Worm (Caenorhabditis elegans) whole organism, L2 larva: ENCODE data around the gene srh-8.

ENCODE experiments used
- F13H6.1 ChIP-seq: sonication (generic microtip); optimal IDR thresholded peaks from 2 replicates; lab custom pipeline; 2016; ENCODE audit warnings: missing genetic modification characterization, missing compliant biosample characterization
- fos-1 ChIP-seq: fragments of 150-350 bp; optimal IDR thresholded peaks from 2 replicates; lab custom pipeline; 2014; ENCODE audit warnings: missing biosample characterization, missing genetic modification characterization
- nhr-21 ChIP-seq: fragments of 150-350 bp; optimal IDR thresholded peaks from 2 replicates; lab custom pipeline; 2014; ENCODE audit warnings: missing biosample characterization, missing genetic modification characterization
- nhr-77 ChIP-seq: fragments of 150-350 bp; optimal IDR thresholded peaks from 2 replicates; lab custom pipeline; 2014; ENCODE audit warnings: missing biosample characterization, missing genetic modification characterization
- sem-4 ChIP-seq: fragments of 150-350 bp; optimal IDR thresholded peaks from 2 replicates; lab custom pipeline; 2014; ENCODE audit warnings: missing biosample characterization, missing genetic modification reagents, missing genetic modification characterization
- unc-62 ChIP-seq: fragments of 150-350 bp; optimal IDR thresholded peaks from 2 replicates; lab custom pipeline; 2014; ENCODE audit warnings: missing biosample characterization, missing genetic modification reagents, missing genetic modification characterization

ce11 chrV:4022309-4022708 lies 17.0 kb downstream of the srh-8 start, which contains the start of gene cyp-35A3:
- TF ChIP-seq nhr-21 (tag; lab: Kevin White, UChicago) (no peak), nhr-77 (tag; lab: Kevin White, UChicago) (no peak), unc-62 (GFP tag; lab: Kevin White, UChicago) (no peak), F13H6.1 (tag; lab: Kevin White, UChicago) (no peak), fos-1 (tag; lab: Kevin White, UChicago) (no peak), sem-4 (no peak)
